Fruit fly (Drosophila melanogaster) whole organism, wandering third instar larva: ENCODE results near the gene CG42264.

Experiments
- CrebA ChIP-seq: fragments of 200-800 bp; sonication (Bioruptor generic); optimal IDR thresholded peaks from 2 replicates; lab custom pipeline; 2016; ENCODE audit warnings: missing biosample characterization, mild to moderate bottlenecking, missing genetic modification characterization, borderline replicate concordance
- Dfd ChIP-seq: fragments of >200 bp; optimal IDR thresholded peaks from 2 replicates; lab custom pipeline; 2017; ENCODE audit warnings: missing biosample characterization, missing genetic modification characterization
- Dif ChIP-seq: fragments of 200-275, 200-300 bp; sonication (Bioruptor generic); optimal IDR thresholded peaks from 2 replicates; lab custom pipeline; 2018; ENCODE audit warnings: missing biosample characterization, missing genetic modification characterization; ENCODE audit not compliant: partially characterized antibody
- GATAd ChIP-seq: sonication (Bioruptor generic); optimal IDR thresholded peaks from 2 replicates; lab custom pipeline; 2016; ENCODE audit warnings: missing biosample characterization, missing genetic modification characterization
- HLH106 ChIP-seq: fragments of 200-800 bp; optimal IDR thresholded peaks from 3 replicates; lab custom pipeline; 2019; ENCODE audit warnings: missing biosample characterization, mild to moderate bottlenecking, missing genetic modification characterization, moderate library complexity
- Hnf4 ChIP-seq: fragments of 200-800 bp; sonication (Bioruptor generic); optimal IDR thresholded peaks from 2 replicates; lab custom pipeline; 2016; ENCODE audit warnings: missing biosample characterization, mild to moderate bottlenecking, missing genetic modification characterization
- Hr78 ChIP-seq: fragments of >200 bp; optimal IDR thresholded peaks from 2 replicates; lab custom pipeline; 2017; ENCODE audit warnings: missing biosample characterization, missing genetic modification characterization
- Hr83 ChIP-seq: fragments of 200-300 bp; sonication (Bioruptor generic); optimal IDR thresholded peaks from 2 replicates; lab custom pipeline; 2016; ENCODE audit warnings: missing biosample characterization, mild to moderate bottlenecking, missing genetic modification characterization, moderate library complexity; ENCODE audit not compliant: poor library complexity, severe bottlenecking
- Jra ChIP-seq: sonication (Bioruptor generic); optimal IDR thresholded peaks from 2 replicates; lab custom pipeline; 2016; ENCODE audit warnings: missing biosample characterization, missing genetic modification characterization
- Mio ChIP-seq: sonication (Bioruptor generic); optimal IDR thresholded peaks from 2 replicates; lab custom pipeline; 2016; ENCODE audit warnings: missing biosample characterization, missing genetic modification characterization
- Myc ChIP-seq: fragments of >200 bp; optimal IDR thresholded peaks from 2 replicates; lab custom pipeline; 2017
- N ChIP-seq: fragments of >200 bp; optimal IDR thresholded peaks from 2 replicates; lab custom pipeline; 2018; ENCODE audit warnings: missing biosample characterization, missing external identifiers, missing genetic modification characterization
- OdsH ChIP-seq: fragments of 200-800 bp; sonication (Bioruptor generic); optimal IDR thresholded peaks from 2 replicates; lab custom pipeline; 2016; ENCODE audit warnings: missing biosample characterization, mild to moderate bottlenecking, missing genetic modification characterization
- Rel ChIP-seq, 2 experiments: fragments of 200-800 bp; sonication (Bioruptor generic) in 1 of 2; optimal IDR thresholded peaks; 2 replicates in 1 of 2; 3 replicates in 1 of 2; lab custom pipeline; 2016 to 2019; ENCODE audit warnings: mild to moderate bottlenecking in 2 of 2, missing biosample characterization in 2 of 2, missing genetic modification characterization in 2 of 2, moderate library complexity in 1 of 2
- Sp1 ChIP-seq: fragments of 200-800 bp; sonication (Bioruptor generic); optimal IDR thresholded peaks from 3 replicates; lab custom pipeline; 2019; ENCODE audit warnings: missing biosample characterization, mild to moderate bottlenecking, missing genetic modification characterization, moderate library complexity
- Vsx2 ChIP-seq: fragments of 200-300, 225-300 bp; sonication (Bioruptor generic); optimal IDR thresholded peaks from 2 replicates; lab custom pipeline; 2018; ENCODE audit warnings: missing biosample characterization, missing genetic modification characterization; ENCODE audit not compliant: partially characterized antibody
- brk ChIP-seq: fragments of 200-800 bp; sonication (Bioruptor generic); optimal IDR thresholded peaks from 2 replicates; lab custom pipeline; 2016; ENCODE audit warnings: missing biosample characterization, mild to moderate bottlenecking, missing genetic modification characterization
- dl ChIP-seq, 2 experiments: fragments of 175-275, 200-275 bp in 1 of 2; fragments of 200-275 bp in 1 of 2; sonication (Bioruptor generic); optimal IDR thresholded peaks; lab custom pipeline; 2018; ENCODE audit warnings: mild to moderate bottlenecking in 2 of 2, missing biosample characterization in 2 of 2, missing genetic modification characterization in 2 of 2, moderate library complexity in 2 of 2; ENCODE audit not compliant: partially characterized antibody in 2 of 2, insufficient read depth in 1 of 2
- dmrt93B ChIP-seq: fragments of 200-800 bp; sonication (Bioruptor generic); optimal IDR thresholded peaks from 2 replicates; lab custom pipeline; 2018; ENCODE audit warnings: missing biosample characterization, mild to moderate bottlenecking, missing genetic modification characterization
- dsf ChIP-seq: sonication (Bioruptor generic); optimal IDR thresholded peaks from 2 replicates; lab custom pipeline; 2016; ENCODE audit warnings: missing biosample characterization, missing genetic modification characterization, borderline replicate concordance
- ey ChIP-seq: fragments of 200-800 bp; sonication (Bioruptor generic); optimal IDR thresholded peaks from 2 replicates; lab custom pipeline; 2016; ENCODE audit warnings: missing biosample characterization, missing genetic modification characterization
- foxo ChIP-seq, 2 experiments: fragments of 200-800 bp; sonication (Bioruptor generic); optimal IDR thresholded peaks; 2 replicates in 1 of 2; 3 replicates in 1 of 2; lab custom pipeline; 2016 to 2017; ENCODE audit warnings: missing biosample characterization in 2 of 2, missing genetic modification characterization in 2 of 2
- fru ChIP-seq: fragments of 200-800 bp; sonication (Bioruptor generic); optimal IDR thresholded peaks from 3 replicates; lab custom pipeline; 2016; ENCODE audit warnings: missing biosample characterization, mild to moderate bottlenecking, missing genetic modification characterization
- h ChIP-seq: fragments of 200-800 bp; sonication (Bioruptor generic); optimal IDR thresholded peaks from 3 replicates; lab custom pipeline; 2016; ENCODE audit warnings: missing biosample characterization, mild to moderate bottlenecking, missing genetic modification characterization
- lola ChIP-seq: fragments of >200 bp; optimal IDR thresholded peaks from 2 replicates; lab custom pipeline; 2017; ENCODE audit warnings: missing biosample characterization, missing genetic modification characterization
- pan ChIP-seq: fragments of >200 bp; optimal IDR thresholded peaks from 2 replicates; lab custom pipeline; 2017
- psq ChIP-seq: fragments of 200-800 bp; sonication (Bioruptor generic); optimal IDR thresholded peaks from 3 replicates; lab custom pipeline; 2017; ENCODE audit warnings: missing biosample characterization, mild to moderate bottlenecking, missing genetic modification characterization, moderate library complexity
- rgr ChIP-seq: fragments of 200-800 bp; sonication (Bioruptor generic); optimal IDR thresholded peaks from 3 replicates; lab custom pipeline; 2016; ENCODE audit warnings: missing biosample characterization, mild to moderate bottlenecking, missing genetic modification characterization
- sage ChIP-seq: fragments of 200-800 bp; sonication (Bioruptor generic); optimal IDR thresholded peaks from 2 replicates; lab custom pipeline; 2016; ENCODE audit warnings: missing biosample characterization, mild to moderate bottlenecking, missing genetic modification characterization
- sv ChIP-seq: fragments of 200-800 bp; sonication (Bioruptor generic); optimal IDR thresholded peaks from 3 replicates; lab custom pipeline; 2016; ENCODE audit warnings: missing biosample characterization, missing genetic modification characterization
- tai ChIP-seq: sonication (Bioruptor generic); optimal IDR thresholded peaks from 2 replicates; lab custom pipeline; 2016; ENCODE audit warnings: missing biosample characterization, missing genetic modification characterization
- usp ChIP-seq: fragments of >200 bp; optimal IDR thresholded peaks from 2 replicates; lab custom pipeline; 2017; ENCODE audit warnings: missing biosample characterization, missing genetic modification characterization
- woc ChIP-seq: sonication (Bioruptor generic); optimal IDR thresholded peaks from 2 replicates; lab custom pipeline; 2016; ENCODE audit warnings: missing biosample characterization, mild to moderate bottlenecking, missing genetic modification characterization

CG42264 gene

DNA sequence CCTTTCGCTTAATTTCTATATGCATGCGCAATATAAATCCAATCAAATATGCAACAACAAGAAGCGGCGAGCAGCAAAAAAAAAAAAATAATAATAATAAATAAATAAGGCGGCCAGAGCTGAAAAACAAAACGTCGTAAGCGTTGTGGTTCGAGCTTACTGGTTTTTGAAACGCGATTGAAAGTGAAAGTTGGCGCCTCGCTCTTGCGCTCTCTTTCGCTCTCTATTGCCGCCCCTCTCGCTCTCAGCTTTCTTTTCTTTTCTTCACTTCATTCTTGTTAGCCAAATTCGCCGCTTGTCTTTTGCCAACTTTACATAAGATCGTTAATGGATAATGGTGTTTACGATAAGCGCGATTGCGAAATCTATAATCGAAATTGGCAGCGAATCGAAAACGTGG lies 4.0 kb downstream of the CG42264 start:
- no peak for TF ChIP-seq woc
- TF ChIP-seq OdsH (GFP tag; lab: Kevin White, UChicago), result no peak
- TF ChIP-seq HLH106 (tag; lab: Kevin White, UChicago), result no peak
- TF ChIP-seq Hr78, result no peak
- TF ChIP-seq CrebA (GFP tag; lab: Kevin White, UChicago), result no peak
- TF ChIP-seq N, result no peak
- TF ChIP-seq sv (GFP tag; lab: Kevin White, UChicago), result no peak
- TF ChIP-seq tai (GFP tag; lab: Kevin White, UChicago), result no peak
- TF ChIP-seq Dfd (GFP tag; lab: Kevin White, UChicago), result no peak
- TF ChIP-seq dl (GFP tag; optimal IDR thresholded peaks at IDR 0.05; lab: Kevin White, UChicago; ENCODE audit: insufficient read depth in 1 of 2, partially characterized antibody in 2 of 2), result no peak
- no peak for TF ChIP-seq sage (GFP tag; lab: Kevin White, UChicago)
- no peak for TF ChIP-seq dmrt93B
- no peak for TF ChIP-seq Hr83
- TF ChIP-seq brk (GFP tag; lab: Kevin White, UChicago), result no peak
- TF ChIP-seq psq (GFP tag; lab: Kevin White, UChicago), result no peak
- no peak for TF ChIP-seq Sp1 (GFP tag; lab: Kevin White, UChicago)
- no peak for TF ChIP-seq Vsx2 (GFP tag; lab: Kevin White, UChicago)
- TF ChIP-seq Myc (lab: Kevin White, UChicago), result no peak

DNA sequence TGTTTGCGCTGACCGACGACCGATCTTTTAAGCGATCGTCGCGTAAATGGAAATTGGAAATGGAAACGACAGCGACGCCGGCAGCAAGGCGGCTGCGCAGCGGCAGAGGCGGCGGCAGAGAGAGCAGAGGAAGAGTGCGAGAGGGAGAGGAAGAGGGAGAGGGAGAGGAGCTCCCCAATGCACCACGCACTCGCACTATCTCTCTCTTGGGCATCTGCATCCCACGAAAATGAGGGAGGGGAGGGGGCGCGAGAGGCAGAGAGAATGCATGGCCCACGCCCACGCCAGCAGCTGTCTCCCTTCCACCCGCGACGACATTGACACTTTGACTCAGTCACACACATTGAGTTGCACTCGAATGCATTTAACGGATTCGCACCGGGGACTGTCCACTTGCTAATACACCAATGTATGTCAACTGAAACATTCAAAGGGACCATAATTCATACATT lies 5.7 kb downstream of the CG42264 start, which contains the start of gene CG3097:
Gene CG3097, minus strand, starts transcription at position 51 of the 452 bp plus-strand sequence.
- no peak for TF ChIP-seq Hr83
- no peak for TF ChIP-seq foxo (GFP tag; optimal IDR thresholded peaks at IDR 0.05; lab: Kevin White, UChicago)
- no peak for TF ChIP-seq Myc (lab: Kevin White, UChicago)
- TF ChIP-seq sage (GFP tag; lab: Kevin White, UChicago), result no peak
- no peak for TF ChIP-seq dmrt93B
- TF ChIP-seq Vsx2 (GFP tag; lab: Kevin White, UChicago), result no peak
- TF ChIP-seq Mio (GFP tag; lab: Kevin White, UChicago), result no peak
- TF ChIP-seq Dfd (GFP tag; lab: Kevin White, UChicago), result no peak
- TF ChIP-seq woc, result no peak
- no peak for TF ChIP-seq pan (lab: Kevin White, UChicago)
- TF ChIP-seq dsf (GFP tag; lab: Kevin White, UChicago), result no peak
- TF ChIP-seq, all 38 proteins: peak for 0

DNA sequence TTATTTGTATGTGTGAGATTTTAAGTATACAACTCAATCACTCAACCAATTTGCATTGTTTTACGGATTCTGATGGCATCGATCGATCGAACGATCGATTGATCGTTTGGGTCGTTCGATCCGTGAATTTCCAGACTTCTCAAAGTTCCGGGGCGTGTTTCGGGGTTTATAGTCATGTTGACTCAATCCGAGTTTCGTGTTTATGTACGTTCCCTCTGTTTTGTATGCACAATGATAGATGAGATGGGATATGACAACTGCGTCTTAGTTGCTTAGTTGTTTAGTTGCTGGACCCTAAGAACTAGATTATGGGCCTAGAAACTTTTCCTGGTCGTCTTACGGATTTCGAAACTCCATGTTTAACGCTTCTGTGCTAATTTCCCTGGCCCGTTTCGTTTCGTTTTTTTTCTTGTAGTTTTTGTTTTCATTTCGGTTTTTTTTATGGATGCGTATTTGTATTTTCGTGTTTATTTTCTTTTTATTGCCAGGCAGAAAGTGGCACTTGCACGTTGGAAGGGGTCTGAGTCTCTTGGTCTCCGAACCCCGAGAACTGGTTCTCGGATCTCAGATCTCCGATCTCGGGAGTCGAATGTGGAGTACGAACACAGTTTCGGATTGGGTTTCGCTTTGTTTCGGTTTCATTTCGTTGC lies 7.7 kb downstream of the CG42264 start:
- TF ChIP-seq psq (GFP tag; lab: Kevin White, UChicago) (peak; percentile 12), fru (GFP tag; lab: Kevin White, UChicago) (no peak), pan (lab: Kevin White, UChicago) (no peak), Dfd (GFP tag; lab: Kevin White, UChicago) (no peak), Sp1 (GFP tag; lab: Kevin White, UChicago) (peak; percentile 16), Rel (GFP tag; optimal IDR thresholded peaks at IDR 0.05; lab: Kevin White, UChicago) (no peak), Rel (tag; optimal IDR thresholded peaks at IDR 0.05; lab: Kevin White, UChicago) (no peak), Vsx2 (GFP tag; lab: Kevin White, UChicago) (peak; percentile 15)

DNA sequence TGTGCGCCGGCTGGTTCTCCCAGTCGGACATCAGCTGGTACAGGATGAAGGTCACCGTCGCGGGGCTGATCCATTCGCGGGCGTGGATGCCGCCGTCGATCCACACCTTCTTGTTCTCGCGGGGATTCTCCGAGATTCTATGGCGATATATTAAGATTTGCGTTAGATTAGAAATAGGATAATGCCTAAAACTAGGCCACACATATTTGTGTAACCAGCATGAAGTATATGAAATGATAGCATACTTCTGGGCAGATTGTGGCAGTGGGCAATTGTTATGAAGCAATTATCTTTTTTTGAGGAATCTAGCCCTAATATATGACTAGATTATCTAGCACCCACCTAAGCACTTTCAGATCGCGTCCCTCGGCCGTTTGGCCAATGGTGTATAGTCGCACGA lies 9.7 kb downstream of the CG42264 start:
- TF ChIP-seq dsf (GFP tag; lab: Kevin White, UChicago), result no peak
- peak; percentile 63 for TF ChIP-seq N
- no peak for TF ChIP-seq Hr78
- peak; percentile 82 for TF ChIP-seq Myc (lab: Kevin White, UChicago)
- TF ChIP-seq, all 38 proteins: peak for 2

DNA sequence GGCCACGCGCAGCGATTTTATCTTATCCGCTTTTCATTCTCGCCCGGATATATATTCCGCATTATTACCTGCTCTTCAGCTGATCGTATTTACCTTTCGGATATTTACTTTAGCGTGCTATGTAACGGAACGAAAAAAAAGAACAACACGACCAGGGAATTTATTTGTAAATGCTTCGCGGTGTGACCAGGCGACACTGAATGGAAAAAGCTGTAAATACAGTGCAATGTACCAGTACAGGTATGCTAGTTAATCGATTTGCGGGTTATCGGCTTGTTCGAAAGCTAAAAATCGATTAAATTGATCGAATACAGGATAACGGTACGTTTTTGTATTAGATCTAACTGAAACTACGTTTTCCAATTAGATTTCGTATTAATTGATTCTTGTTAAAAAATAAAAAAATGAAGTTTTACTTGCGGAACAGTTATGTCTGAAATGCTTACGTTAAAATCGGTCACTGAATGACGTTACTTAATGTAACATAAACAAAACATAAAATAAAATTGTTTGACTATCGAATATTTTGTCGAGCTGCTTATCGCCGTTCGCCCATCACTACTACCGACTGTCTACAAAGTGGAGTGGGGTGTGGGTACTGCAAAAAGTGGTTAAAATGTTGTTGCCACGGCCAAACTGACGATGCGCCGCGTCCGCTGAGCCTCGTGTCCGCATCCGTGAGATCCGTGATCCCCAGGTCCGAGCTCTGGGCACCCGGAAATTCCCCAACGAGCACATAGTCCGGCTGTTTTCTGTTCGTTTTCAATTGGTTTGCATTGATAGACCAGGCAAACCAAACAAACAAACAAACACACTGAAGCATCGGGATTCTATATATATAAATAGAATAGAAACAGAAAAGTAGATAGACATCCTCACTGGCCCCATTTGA lies 12.2 kb downstream of the CG42264 start, which contains the start of the genes MAPk-Ak2 and CG42699:
Gene MAPk-Ak2, minus strand, starts transcription at position 203 of the 892 bp plus-strand sequence.
Gene CG42699, plus strand, starts transcription at position 553 of the 892 bp plus-strand sequence.
- TF ChIP-seq N (no peak), psq (GFP tag; lab: Kevin White, UChicago) (peak; percentile 54), GATAd (GFP tag; lab: Kevin White, UChicago) (peak; percentile 58), Dif (GFP tag; lab: Kevin White, UChicago) (no peak), woc (peak; percentile 4), foxo (GFP tag; optimal IDR thresholded peaks at IDR 0.05; lab: Kevin White, UChicago) (peak in 1 of 2 experiments; percentile 64), sage (GFP tag; lab: Kevin White, UChicago) (no peak), lola (GFP tag; lab: Kevin White, UChicago) (no peak), Hr78 (no peak), h (peak; percentile 83), Hnf4 (peak; percentile 70), rgr (GFP tag; lab: Kevin White, UChicago) (peak; percentile 74), sv (GFP tag; lab: Kevin White, UChicago) (peak; percentile 4), CrebA (GFP tag; lab: Kevin White, UChicago) (no peak), dl (GFP tag; optimal IDR thresholded peaks at IDR 0.05; lab: Kevin White, UChicago; ENCODE audit: insufficient read depth in 1 of 2, partially characterized antibody in 2 of 2) (no peak), Dfd (GFP tag; lab: Kevin White, UChicago) (no peak), fru (GFP tag; lab: Kevin White, UChicago) (peak; percentile 65), Jra (GFP tag; lab: Kevin White, UChicago) (peak; percentile 88), usp (GFP tag; lab: Kevin White, UChicago) (no peak), ey (GFP tag; lab: Kevin White, UChicago) (peak; percentile 42), pan (lab: Kevin White, UChicago) (no peak), HLH106 (tag; lab: Kevin White, UChicago) (peak; percentile 35), Rel (GFP tag; optimal IDR thresholded peaks at IDR 0.05; lab: Kevin White, UChicago) (no peak), Rel (tag; optimal IDR thresholded peaks at IDR 0.05; lab: Kevin White, UChicago) (peak; percentile 76), dmrt93B (peak; percentile 47), Mio (GFP tag; lab: Kevin White, UChicago) (no peak)
